Fruit fly (Drosophila melanogaster) whole organism, embryonic: ENCODE data around the gene CG33939.

Experiments
- Abd-B ChIP-seq: fragments of 200-800 bp; sonication (Bioruptor generic); optimal IDR thresholded peaks from 2 replicates; lab custom pipeline; 2018; ENCODE audit warnings: missing biosample characterization, mild to moderate bottlenecking, missing genetic modification characterization, moderate library complexity
- Ada2b ChIP-seq: fragments of 200-800 bp; sonication (Bioruptor generic); IDR thresholded peaks from 2 replicates; pipeline ENCODE4 v1.3.6; 2022; ENCODE audit warnings: missing biosample characterization, missing genetic modification characterization
- CG10654 ChIP-seq: fragments of 200-800 bp; sonication (Bioruptor generic); optimal IDR thresholded peaks from 2 replicates; lab custom pipeline; 2016; ENCODE audit warnings: missing biosample characterization, missing genetic modification characterization
- CG11456 ChIP-seq: fragments of 200-800 bp; sonication (Bioruptor generic); IDR thresholded peaks from 3 replicates; pipeline ENCODE4 v1.3.6; 2022; ENCODE audit warnings: missing biosample characterization, missing genetic modification characterization
- CG11723 ChIP-seq: fragments of 200-800 bp; sonication (Bioruptor generic); optimal IDR thresholded peaks from 2 replicates; lab custom pipeline; 2017; ENCODE audit warnings: missing biosample characterization, mild to moderate bottlenecking, missing genetic modification characterization
- CG12236 ChIP-seq: fragments of 200-800 bp; sonication (Bioruptor generic); optimal IDR thresholded peaks from 2 replicates; lab custom pipeline; 2016; ENCODE audit warnings: missing biosample characterization, missing genetic modification characterization
- CG13894 ChIP-seq: fragments of 200-800 bp; sonication (Bioruptor generic); optimal IDR thresholded peaks from 3 replicates; lab custom pipeline; 2018; ENCODE audit warnings: missing biosample characterization, mild to moderate bottlenecking, missing genetic modification characterization, moderate library complexity
- CG1603 ChIP-seq: fragments of 200-800 bp; sonication (Bioruptor generic); optimal IDR thresholded peaks from 2 replicates; lab custom pipeline; 2019; ENCODE audit warnings: missing biosample characterization, mild to moderate bottlenecking, missing genetic modification characterization, moderate library complexity
- CG16863 ChIP-seq: fragments of 200-800 bp; sonication (Bioruptor generic); optimal IDR thresholded peaks from 3 replicates; lab custom pipeline; 2016; ENCODE audit warnings: missing biosample characterization, missing genetic modification characterization
- CG17328 ChIP-seq: fragments of 200-800 bp; sonication (Bioruptor generic); IDR thresholded peaks from 2 replicates; pipeline ENCODE4 v1.3.6; 2022; ENCODE audit warnings: missing biosample characterization, missing genetic modification characterization
- CG18599 ChIP-seq: fragments of 200-800 bp; sonication (Bioruptor generic); optimal IDR thresholded peaks from 3 replicates; lab custom pipeline; 2017; ENCODE audit warnings: missing biosample characterization, missing genetic modification characterization, mild to moderate bottlenecking, moderate library complexity, missing genetic modification reagents
- CG2712 ChIP-seq: fragments of 200-800 bp; optimal IDR thresholded peaks from 3 replicates; lab custom pipeline; 2019; ENCODE audit warnings: missing biosample characterization, mild to moderate bottlenecking, missing genetic modification characterization, moderate library complexity
- CG34422 ChIP-seq: fragments of 200-800 bp; sonication (Bioruptor generic); IDR thresholded peaks from 3 replicates; pipeline ENCODE4 v1.3.6; 2022; ENCODE audit warnings: missing biosample characterization, missing genetic modification characterization
- CG4820 ChIP-seq: fragments of 200-800 bp; sonication (Bioruptor generic); optimal IDR thresholded peaks from 3 replicates; lab custom pipeline; 2016; ENCODE audit warnings: missing biosample characterization, missing genetic modification characterization
- CG6683 ChIP-seq: fragments of 200-800 bp; sonication (Bioruptor generic); optimal IDR thresholded peaks from 2 replicates; lab custom pipeline; 2017; ENCODE audit warnings: missing biosample characterization, mild to moderate bottlenecking, missing genetic modification characterization, missing genetic modification reagents
- CG7928 ChIP-seq: fragments of 200-800 bp; sonication (Bioruptor generic); optimal IDR thresholded peaks from 2 replicates; lab custom pipeline; 2017; ENCODE audit warnings: missing biosample characterization, mild to moderate bottlenecking, missing genetic modification characterization
- CG9215 ChIP-seq: fragments of 200-800 bp; sonication (Bioruptor generic); IDR thresholded peaks from 2 replicates; pipeline ENCODE4 v1.3.6; 2022; ENCODE audit warnings: missing biosample characterization, missing genetic modification characterization
- CG9727 ChIP-seq: fragments of 200-800 bp; sonication (Bioruptor generic); optimal IDR thresholded peaks from 3 replicates; lab custom pipeline; 2017; ENCODE audit warnings: missing biosample characterization, mild to moderate bottlenecking, missing genetic modification characterization
- D ChIP-seq, 2 experiments: fragments of 200-800 bp in 1 of 2; fragments of >200 bp in 1 of 2; sonication (Bioruptor generic) in 1 of 2; optimal IDR thresholded peaks; 2 replicates in 1 of 2; 3 replicates in 1 of 2; lab custom pipeline; 2017; ENCODE audit warnings: mild to moderate bottlenecking in 1 of 2, missing biosample characterization in 1 of 2, missing genetic modification characterization in 1 of 2, missing genetic modification reagents in 1 of 2
- Dll ChIP-seq: fragments of 200-800 bp; sonication (Bioruptor generic); IDR thresholded peaks from 4 replicates; pipeline ENCODE4 v1.3.6; 2022; ENCODE audit warnings: missing biosample characterization, missing genetic modification characterization; ENCODE audit not compliant: partially characterized antibody
- Doc2 ChIP-seq: fragments of 200-800 bp; sonication (Bioruptor generic); IDR thresholded peaks from 2 replicates; pipeline ENCODE4 v1.3.6; 2022; ENCODE audit warnings: missing biosample characterization, missing genetic modification characterization
- HHEX ChIP-seq: fragments of 200-800 bp; sonication (Bioruptor generic); optimal IDR thresholded peaks from 3 replicates; lab custom pipeline; 2017; ENCODE audit warnings: missing biosample characterization, mild to moderate bottlenecking, missing genetic modification characterization, missing genetic modification reagents
- HLH4C ChIP-seq: fragments of 200-800 bp; sonication (Bioruptor generic); IDR thresholded peaks from 3 replicates; pipeline ENCODE4 v1.3.6; 2022; ENCODE audit warnings: missing biosample characterization, missing genetic modification characterization; ENCODE audit not compliant: partially characterized antibody
- Hsf ChIP-seq: fragments of 200-800 bp; sonication (Bioruptor generic); optimal IDR thresholded peaks from 3 replicates; lab custom pipeline; 2016; ENCODE audit warnings: missing biosample characterization, missing genetic modification characterization
- Max ChIP-seq: fragments of 200-800 bp; sonication (Bioruptor generic); optimal IDR thresholded peaks from 2 replicates; lab custom pipeline; 2016; ENCODE audit warnings: missing biosample characterization, mild to moderate bottlenecking, missing genetic modification characterization
- Rfx ChIP-seq: fragments of 200-800 bp; sonication (Bioruptor generic); IDR thresholded peaks from 2 replicates; pipeline ENCODE4 v1.3.6; 2022; ENCODE audit warnings: missing biosample characterization, missing genetic modification characterization
- Sin3A ChIP-seq: fragments of >200 bp; optimal IDR thresholded peaks from 2 replicates; lab custom pipeline; 2018
- Six4 ChIP-seq: fragments of 200-800 bp; sonication (Bioruptor generic); optimal IDR thresholded peaks from 2 replicates; lab custom pipeline; 2016; ENCODE audit warnings: missing biosample characterization, missing genetic modification characterization
- ap ChIP-seq: fragments of 200-800 bp; sonication (Bioruptor generic); IDR thresholded peaks from 2 replicates; pipeline ENCODE4 v1.3.6; 2022; ENCODE audit warnings: missing biosample characterization, missing genetic modification characterization
- ash1 ChIP-seq: fragments of 200-800 bp; sonication (Bioruptor generic); optimal IDR thresholded peaks from 2 replicates; lab custom pipeline; 2018; ENCODE audit warnings: missing biosample characterization, mild to moderate bottlenecking, missing genetic modification characterization
- bowl ChIP-seq: fragments of 200-800 bp; sonication (Bioruptor generic); IDR thresholded peaks from 2 replicates; pipeline ENCODE4 v1.3.6; 2022; ENCODE audit warnings: missing biosample characterization, missing genetic modification characterization
- chm ChIP-seq: fragments of 200-800 bp; sonication (Bioruptor generic); IDR thresholded peaks from 2 replicates; pipeline ENCODE4 v1.3.6; 2022; ENCODE audit warnings: missing biosample characterization, missing genetic modification characterization
- crol ChIP-seq: fragments of 200-800 bp; sonication (Bioruptor generic); IDR thresholded peaks from 2 replicates; pipeline ENCODE4 v1.3.6; 2022; ENCODE audit warnings: missing biosample characterization, missing genetic modification characterization
- danr ChIP-seq: fragments of 200-800 bp; sonication (Bioruptor generic); IDR thresholded peaks from 2 replicates; pipeline ENCODE4 v1.3.6; 2022; ENCODE audit warnings: missing biosample characterization, missing genetic modification characterization
- ems ChIP-seq: fragments of 200-800 bp; sonication (Bioruptor generic); optimal IDR thresholded peaks from 3 replicates; lab custom pipeline; 2016; ENCODE audit warnings: missing biosample characterization, missing genetic modification characterization
- hth ChIP-seq: fragments of >200 bp; optimal IDR thresholded peaks from 2 replicates; lab custom pipeline; 2017; ENCODE audit warnings: inconsistent platforms
- inv ChIP-seq: fragments of 200-800 bp; sonication (Bioruptor generic); IDR thresholded peaks from 2 replicates; pipeline ENCODE4 v1.3.6; 2022; ENCODE audit warnings: missing biosample characterization, missing genetic modification characterization; ENCODE audit not compliant: partially characterized antibody
- ken ChIP-seq: fragments of 200-800 bp; sonication (Bioruptor generic); IDR thresholded peaks from 3 replicates; pipeline ENCODE4 v1.3.6; 2022; ENCODE audit warnings: missing biosample characterization, missing genetic modification characterization
- lilli ChIP-seq: fragments of 200-800 bp; sonication (Bioruptor generic); optimal IDR thresholded peaks from 3 replicates; lab custom pipeline; 2016; ENCODE audit warnings: missing biosample characterization, missing genetic modification characterization
- pb ChIP-seq: fragments of 200-800 bp; sonication (Bioruptor generic); optimal IDR thresholded peaks from 3 replicates; lab custom pipeline; 2016; ENCODE audit warnings: missing biosample characterization, missing genetic modification characterization
- pita ChIP-seq: fragments of 200-800 bp; sonication (Bioruptor generic); optimal IDR thresholded peaks from 2 replicates; lab custom pipeline; 2017; ENCODE audit warnings: missing biosample characterization, mild to moderate bottlenecking, missing genetic modification characterization
- schlank ChIP-seq: fragments of 200-800 bp; sonication (Bioruptor generic); optimal IDR thresholded peaks from 2 replicates; lab custom pipeline; 2018; ENCODE audit warnings: missing biosample characterization, mild to moderate bottlenecking, missing genetic modification characterization
- scrt ChIP-seq: fragments of 200-800 bp; sonication (Bioruptor generic); optimal IDR thresholded peaks from 2 replicates; lab custom pipeline; 2018; ENCODE audit warnings: missing biosample characterization, mild to moderate bottlenecking, missing genetic modification characterization, moderate library complexity
- sens ChIP-seq: fragments of 200-800 bp; sonication (Bioruptor generic); peaks from one replicate; lab custom pipeline; 2016; ENCODE audit warnings: missing biosample characterization, missing genetic modification characterization
- shn ChIP-seq: fragments of 200-800 bp; sonication (Bioruptor generic); optimal IDR thresholded peaks from 3 replicates; lab custom pipeline; 2016; ENCODE audit warnings: missing biosample characterization, missing genetic modification characterization
- tap ChIP-seq: fragments of 200-800 bp; optimal IDR thresholded peaks from 3 replicates; lab custom pipeline; 2019; ENCODE audit warnings: missing biosample characterization, mild to moderate bottlenecking, missing genetic modification characterization, moderate library complexity
- tgo ChIP-seq: fragments of 200-800 bp; sonication (Bioruptor generic); IDR thresholded peaks from 3 replicates; pipeline ENCODE4 v1.3.6; 2022; ENCODE audit warnings: missing biosample characterization, missing genetic modification characterization
- tio ChIP-seq: fragments of 200-800 bp; sonication (Bioruptor generic); optimal IDR thresholded peaks from 2 replicates; lab custom pipeline; 2017; ENCODE audit warnings: missing biosample characterization, missing genetic modification characterization, inconsistent platforms
- trh ChIP-seq: fragments of 200-800 bp; sonication (Bioruptor generic); optimal IDR thresholded peaks from 2 replicates; lab custom pipeline; 2016; ENCODE audit warnings: missing biosample characterization, missing genetic modification characterization
- wor ChIP-seq: fragments of 200-800 bp; sonication (Bioruptor generic); IDR thresholded peaks from 2 replicates; pipeline ENCODE4 v1.3.6; 2022; ENCODE audit warnings: missing biosample characterization, missing genetic modification characterization
- zfh1 ChIP-seq: fragments of 200-800 bp; sonication (Bioruptor generic); IDR thresholded peaks from 3 replicates; pipeline ENCODE4 v1.3.6; 2022; ENCODE audit warnings: missing biosample characterization, missing genetic modification characterization

The CG33939 gene

DNA sequence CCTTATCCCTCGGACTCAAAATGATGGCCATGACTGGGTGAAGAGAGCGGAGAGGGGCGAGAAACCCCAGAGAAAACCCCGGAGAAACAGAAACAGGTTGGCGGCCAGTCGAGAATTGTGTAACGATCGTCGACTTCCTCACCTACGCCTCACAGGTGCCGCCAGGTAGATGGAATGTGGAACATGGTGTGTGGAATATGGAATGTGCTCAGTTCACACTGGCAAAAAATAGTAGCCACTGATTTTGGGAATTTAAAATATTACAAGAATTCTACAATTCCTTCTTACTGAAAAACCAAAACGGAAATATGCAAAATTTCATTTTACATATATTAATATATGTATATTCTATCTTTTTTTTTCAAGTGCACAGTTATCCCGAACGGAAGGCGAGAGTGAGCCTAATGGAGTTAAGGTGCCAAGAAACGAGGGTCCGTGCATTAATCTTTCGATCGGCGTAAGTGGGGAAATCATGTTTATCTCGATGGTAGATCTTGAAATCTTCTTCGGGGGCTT, 18.7 kb downstream of the CG33939 start (continued):
- TF ChIP-seq HLH4C (no peak), Ada2b (GFP tag; lab: Robert Waterston, UW) (peak; percentile 70), CG4820 (peak; percentile 83), CG9727 (GFP tag; lab: Kevin White, UChicago) (peak; percentile 96), CG2712 (tag; lab: Kevin White, UChicago) (peak; percentile 95), Abd-B (GFP tag; lab: Kevin White, UChicago) (peak; percentile 73), D (optimal IDR thresholded peaks at IDR 0.05; lab: Kevin White, UChicago) (no peak), D (GFP tag; optimal IDR thresholded peaks at IDR 0.05; lab: Kevin White, UChicago) (peak; percentile 82), crol (GFP tag; lab: Robert Waterston, UW) (peak; percentile 81), trh (peak; percentile 62), Doc2 (GFP tag; lab: Robert Waterston, UW) (no peak), tgo (GFP tag; lab: Robert Waterston, UW) (peak; percentile 75), CG11456 (GFP tag; lab: Robert Waterston, UW) (peak; percentile 79; the same call in 2 of the 3 replicates), chm (peak; percentile 81; the same call in 1 of the 2 replicates), inv (no peak), hth (no peak), CG13894 (tag; lab: Kevin White, UChicago) (peak; percentile 40)

- TF ChIP-seq CG2712 (tag; lab: Kevin White, UChicago): peak; percentile 95
- peak; percentile 96 for TF ChIP-seq CG1603 (tag; lab: Kevin White, UChicago)
- no peak for TF ChIP-seq ash1 (GFP tag; lab: Kevin White, UChicago)
- peak; percentile 27 for TF ChIP-seq CG6683 (GFP tag; lab: Kevin White, UChicago)
- TF ChIP-seq Six4: peak; percentile 82
- peak; percentile 86 for TF ChIP-seq ken
- peak; percentile 87 for TF ChIP-seq Hsf (GFP tag; lab: Kevin White, UChicago)
- peak; percentile 76 for TF ChIP-seq tap (tag; lab: Kevin White, UChicago)
- TF ChIP-seq schlank: peak; percentile 23
- TF ChIP-seq Rfx (GFP tag; lab: Robert Waterston, UW): peak; percentile 67
- peak; percentile 95 for TF ChIP-seq CG17328 (GFP tag; lab: Robert Waterston, UW)
- TF ChIP-seq CG16863 (GFP tag; lab: Kevin White, UChicago): peak; percentile 89
- peak; percentile 73; the same call in 2 of the 3 replicates for TF ChIP-seq CG34422 (GFP tag; lab: Robert Waterston, UW)
- TF ChIP-seq pita (GFP tag; lab: Kevin White, UChicago): no peak
- peak; percentile 71 for TF ChIP-seq Max (GFP tag; lab: Kevin White, UChicago)
- TF ChIP-seq Dll (GFP tag; lab: Robert Waterston, UW): no peak
- peak; percentile 86 for TF ChIP-seq CG12236
- TF ChIP-seq pb (GFP tag; lab: Kevin White, UChicago): peak; percentile 87
- TF ChIP-seq shn (GFP tag; lab: Kevin White, UChicago): peak; percentile 71
- TF ChIP-seq bowl (GFP tag; lab: Robert Waterston, UW): peak; percentile 59; the same call in 1 of the 2 replicates
- peak; percentile 99 for TF ChIP-seq sens (GFP tag; lab: Kevin White, UChicago)
- TF ChIP-seq CG7928 (GFP tag; lab: Kevin White, UChicago): no peak
- TF ChIP-seq scrt (GFP tag; lab: Kevin White, UChicago): peak; percentile 46
- TF ChIP-seq HHEX (GFP tag; lab: Kevin White, UChicago): peak; percentile 72
- peak; percentile 77 for TF ChIP-seq CG10654 (GFP tag; lab: Kevin White, UChicago)
- peak; percentile 71 for TF ChIP-seq CG18599 (GFP tag; lab: Kevin White, UChicago)
- TF ChIP-seq wor (GFP tag; lab: Robert Waterston, UW): peak; percentile 78
- TF ChIP-seq CG11723 (GFP tag; lab: Kevin White, UChicago): peak; percentile 72
- TF ChIP-seq Sin3A (lab: Kevin White, UChicago): no peak
- peak; percentile 95 for TF ChIP-seq zfh1 (GFP tag; lab: Robert Waterston, UW)
- TF ChIP-seq tio (GFP tag; lab: Kevin White, UChicago): peak; percentile 78
- TF ChIP-seq lilli (GFP tag; lab: Kevin White, UChicago): peak; percentile 81
- TF ChIP-seq CG9215 (GFP tag; lab: Robert Waterston, UW): peak; percentile 54
- TF ChIP-seq danr: peak; percentile 67
- peak; percentile 85 for TF ChIP-seq ems (GFP tag; lab: Kevin White, UChicago)
- TF ChIP-seq ap (GFP tag; lab: Robert Waterston, UW): peak; percentile 61; the same call in 1 of the 2 replicates
Observed at dm6 chrX:19154998-19155397, 19.7 kb downstream of the CG33939 start.
